Fruit fly (Drosophila melanogaster): ENCODE data around the gene Osi24.

DNA sequence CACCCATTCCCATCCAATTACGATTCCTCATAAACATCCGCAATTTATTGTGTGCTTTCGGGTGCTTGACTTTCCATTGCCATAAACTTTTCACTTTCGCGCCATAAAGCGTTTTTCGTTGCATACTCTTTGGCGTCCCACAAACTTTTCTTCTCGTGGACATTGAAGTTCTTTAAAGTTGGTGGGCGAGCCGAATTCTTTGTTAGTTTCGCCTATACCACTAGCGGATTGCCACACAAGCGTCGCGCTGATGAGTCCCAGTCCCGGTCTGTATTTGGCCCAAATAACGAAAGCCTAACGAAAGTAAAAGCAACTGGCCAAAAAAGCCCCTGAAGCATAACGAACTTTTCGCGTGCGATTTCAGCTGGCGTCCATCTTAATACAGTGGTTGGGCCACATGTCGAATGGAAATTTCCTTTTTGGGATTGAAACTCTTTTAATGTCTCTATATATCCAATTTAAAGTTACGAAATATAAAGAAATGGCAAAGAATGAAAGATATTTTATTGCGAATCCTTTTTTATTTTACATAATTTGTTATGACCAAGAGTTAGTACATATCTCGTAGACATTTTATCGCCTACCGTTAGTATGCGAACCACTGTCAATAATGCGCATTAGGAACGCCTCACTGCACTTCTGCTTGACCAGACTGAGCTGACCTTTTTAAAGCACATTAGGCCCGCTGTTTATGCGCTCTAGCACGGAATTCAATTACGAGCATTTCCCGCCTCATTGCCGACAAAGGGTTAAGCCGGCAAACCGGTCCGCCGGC, 11.8 kb downstream of the Osi24 start:
- no peak for TF ChIP-seq ttk (optimal IDR thresholded peaks at IDR 0.05)
- TF ChIP-seq psq (optimal IDR thresholded peaks at IDR 0.05) = no peak
- no peak for TF ChIP-seq Myc (optimal IDR thresholded peaks at IDR 0.05)
- TF ChIP-seq h (optimal IDR thresholded peaks at IDR 0.05) = no peak

Data from Kc167 (cell line).